Worm (Caenorhabditis elegans): ENCODE measurements around the gene msp-56.

DNA sequence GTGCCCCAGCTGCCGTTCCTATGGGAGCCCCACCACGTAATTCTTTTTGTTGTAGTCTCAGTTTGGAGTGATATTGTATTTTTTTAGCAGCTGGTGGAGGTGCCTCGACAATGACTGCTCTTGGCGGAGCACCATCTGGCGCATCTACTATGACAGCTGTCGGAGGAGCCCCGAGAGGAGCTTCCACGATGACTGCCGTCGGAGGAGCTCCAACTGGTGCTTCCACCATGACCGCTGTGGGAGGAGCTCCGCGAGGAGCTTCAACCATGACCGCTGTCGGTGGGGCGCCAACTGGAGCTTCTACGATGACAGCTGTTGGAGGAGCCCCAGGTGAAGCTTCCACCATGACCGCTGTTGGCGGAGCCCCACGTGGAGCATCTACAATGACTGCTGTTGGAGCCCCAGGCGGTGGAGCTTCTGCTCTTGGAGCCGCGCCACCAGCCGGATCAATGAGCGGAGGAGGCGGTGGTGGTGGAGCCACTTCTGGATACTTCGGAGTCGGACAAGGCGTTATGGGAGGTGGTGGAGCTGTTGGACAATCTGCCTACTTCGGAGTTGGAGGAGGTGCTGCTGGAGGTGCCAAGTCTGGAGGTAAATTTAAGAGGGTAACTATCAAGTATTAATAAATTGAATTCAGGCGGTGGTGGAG is 11.6 kb downstream of the msp-56 start:
- TF ChIP-seq dao-5 (tag; optimal IDR thresholded peaks at IDR 0.05) (no peak), him-1 (tag; optimal IDR thresholded peaks at IDR 0.05) (no peak)

Measured in whole organism, L4/young adult.